Worm (Caenorhabditis elegans): Measurements from ENCODE around the gene T01C3.3.

DNA sequence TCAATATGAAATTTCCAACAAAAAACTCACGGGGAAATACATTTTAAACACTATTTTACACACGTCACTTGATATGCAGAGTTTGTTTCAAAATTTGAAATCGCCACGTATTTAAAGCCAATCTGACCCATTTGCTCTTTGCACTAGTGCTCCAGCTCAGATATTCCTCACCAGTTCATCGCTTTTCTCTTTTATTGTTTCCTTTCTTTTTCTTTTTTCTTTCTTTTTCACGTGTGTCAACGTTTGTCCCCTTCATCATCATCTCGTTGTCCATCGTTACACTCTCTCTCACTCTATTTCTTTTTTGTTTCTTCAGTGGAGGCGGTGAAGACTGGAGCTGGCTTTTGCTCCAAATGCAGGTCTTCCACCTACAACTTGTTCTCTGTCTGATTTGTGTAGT is 7.9 kb downstream of the T01C3.3 start, which contains the start of gene F02D8.4:
- TF ChIP-seq nhr-237 (tag; optimal IDR thresholded peaks at IDR 0.05) (no peak), dsc-1 (tag; optimal IDR thresholded peaks at IDR 0.05) (no peak), skn-1 (tag; optimal IDR thresholded peaks at IDR 0.05) (no peak), elt-2 (tag; optimal IDR thresholded peaks at IDR 0.05) (no peak)

All from whole organism, L1 larva.